Fruit fly (Drosophila melanogaster) whole organism, embryonic: Measurements from ENCODE around the gene CG6465.

Experiments used
- Ada2b ChIP-seq: fragments of 200-800 bp; sonication (Bioruptor generic); IDR thresholded peaks from 2 replicates; pipeline ENCODE4 v1.3.6; 2022; ENCODE audit warnings: missing biosample characterization, missing genetic modification characterization
- CG10321 ChIP-seq: fragments of 200-800 bp; sonication (Bioruptor generic); IDR thresholded peaks from 2 replicates; pipeline ENCODE4 v1.3.6; 2022; ENCODE audit warnings: missing biosample characterization, missing genetic modification characterization
- CG10366 ChIP-seq: fragments of 200-800 bp; sonication (Bioruptor generic); IDR thresholded peaks from 2 replicates; pipeline ENCODE4 v1.3.6; 2022; ENCODE audit warnings: missing biosample characterization, missing genetic modification characterization
- CG10462 ChIP-seq: fragments of 200-800 bp; sonication (Bioruptor generic); optimal IDR thresholded peaks from 2 replicates; lab custom pipeline; 2016; ENCODE audit warnings: missing biosample characterization, missing genetic modification characterization
- CG10565 ChIP-seq: fragments of 200-800 bp; sonication (Bioruptor generic); optimal IDR thresholded peaks from 3 replicates; lab custom pipeline; 2016; ENCODE audit warnings: missing biosample characterization, mild to moderate bottlenecking, missing genetic modification characterization
- CG12104 ChIP-seq: fragments of 200-800 bp; sonication (Bioruptor generic); optimal IDR thresholded peaks from 3 replicates; lab custom pipeline; 2016; ENCODE audit warnings: missing biosample characterization, missing genetic modification characterization
- CG12155 ChIP-seq: fragments of 200-800 bp; sonication (Bioruptor generic); optimal IDR thresholded peaks from 3 replicates; lab custom pipeline; 2016; ENCODE audit warnings: missing biosample characterization, missing genetic modification characterization
- CG18262 ChIP-seq: fragments of 200-800 bp; optimal IDR thresholded peaks from 3 replicates; lab custom pipeline; 2019; ENCODE audit warnings: missing biosample characterization, mild to moderate bottlenecking, missing genetic modification characterization, moderate library complexity
- CG2116 ChIP-seq: fragments of 200-800 bp; sonication (Bioruptor generic); optimal IDR thresholded peaks from 3 replicates; lab custom pipeline; 2018; ENCODE audit warnings: missing biosample characterization, mild to moderate bottlenecking, missing genetic modification characterization
- CG2678 ChIP-seq: fragments of 200-800 bp; sonication (Bioruptor generic); optimal IDR thresholded peaks from 3 replicates; lab custom pipeline; 2019; ENCODE audit warnings: missing biosample characterization, mild to moderate bottlenecking, missing genetic modification characterization, moderate library complexity
- CG34224 ChIP-seq: fragments of 200-800 bp; sonication (Bioruptor generic); IDR thresholded peaks from 3 replicates; pipeline ENCODE4 v1.3.6; 2022; ENCODE audit warnings: missing biosample characterization, missing genetic modification characterization; ENCODE audit not compliant: partially characterized antibody
- CG4424 ChIP-seq: fragments of 200-800 bp; sonication (Bioruptor generic); optimal IDR thresholded peaks from 3 replicates; lab custom pipeline; 2016; ENCODE audit warnings: missing biosample characterization, missing genetic modification characterization
- CG5180 ChIP-seq: fragments of 200-800 bp; sonication (Bioruptor generic); optimal IDR thresholded peaks from 3 replicates; lab custom pipeline; 2017; ENCODE audit warnings: missing biosample characterization, missing genetic modification characterization, mild to moderate bottlenecking, moderate library complexity, missing genetic modification reagents
- CG5245 ChIP-seq: fragments of 200-800 bp; sonication (Bioruptor generic); optimal IDR thresholded peaks from 3 replicates; lab custom pipeline; 2016; ENCODE audit warnings: missing biosample characterization, missing genetic modification characterization
- CG6254 ChIP-seq: fragments of 200-800 bp; sonication (Bioruptor generic); optimal IDR thresholded peaks from 3 replicates; lab custom pipeline; 2017; ENCODE audit warnings: mild to moderate bottlenecking, missing biosample characterization, missing genetic modification reagents, missing genetic modification characterization
- CG6854 ChIP-seq: fragments of 200-800 bp; sonication (Bioruptor generic); optimal IDR thresholded peaks from 3 replicates; lab custom pipeline; 2017; ENCODE audit warnings: missing biosample characterization, mild to moderate bottlenecking, missing genetic modification characterization
- CG8359 ChIP-seq: fragments of 200-800 bp; sonication (Bioruptor generic); optimal IDR thresholded peaks from 2 replicates; lab custom pipeline; 2017; ENCODE audit warnings: missing biosample characterization, mild to moderate bottlenecking, missing genetic modification characterization, borderline replicate concordance
- CG8765 ChIP-seq: fragments of 200-800 bp; sonication (Bioruptor generic); IDR thresholded peaks from 2 replicates; pipeline ENCODE4 v1.3.6; 2022; ENCODE audit warnings: missing biosample characterization, missing genetic modification characterization
- CG9797 ChIP-seq: fragments of 200-800 bp; sonication (Bioruptor generic); optimal IDR thresholded peaks from 3 replicates; lab custom pipeline; 2018; ENCODE audit warnings: missing biosample characterization, mild to moderate bottlenecking, missing genetic modification characterization
- HmgD ChIP-seq: fragments of 200-800 bp; sonication (Bioruptor generic); optimal IDR thresholded peaks from 3 replicates; lab custom pipeline; 2016; ENCODE audit warnings: missing biosample characterization, missing genetic modification characterization
- HmgZ ChIP-seq: fragments of 200-800 bp; sonication (Bioruptor generic); optimal IDR thresholded peaks from 2 replicates; lab custom pipeline; 2018; ENCODE audit warnings: missing biosample characterization, mild to moderate bottlenecking, missing genetic modification characterization
- Hsf ChIP-seq: fragments of 200-800 bp; sonication (Bioruptor generic); optimal IDR thresholded peaks from 3 replicates; lab custom pipeline; 2016; ENCODE audit warnings: missing biosample characterization, missing genetic modification characterization
- Jarid2 ChIP-seq: fragments of 200-800 bp; sonication (Bioruptor generic); optimal IDR thresholded peaks from 3 replicates; lab custom pipeline; 2017; ENCODE audit warnings: mild to moderate bottlenecking, missing biosample characterization, missing genetic modification reagents, missing genetic modification characterization
- Max ChIP-seq: fragments of 200-800 bp; sonication (Bioruptor generic); optimal IDR thresholded peaks from 2 replicates; lab custom pipeline; 2016; ENCODE audit warnings: missing biosample characterization, mild to moderate bottlenecking, missing genetic modification characterization
- Opbp ChIP-seq: fragments of 200-800 bp; sonication (Bioruptor generic); IDR thresholded peaks from 3 replicates; pipeline ENCODE4 v1.3.6; 2022; ENCODE audit warnings: missing biosample characterization, missing genetic modification characterization; ENCODE audit not compliant: partially characterized antibody
- Rx ChIP-seq: fragments of 200-800 bp; sonication (Bioruptor generic); IDR thresholded peaks from 2 replicates; pipeline ENCODE4 v1.3.6; 2022; ENCODE audit warnings: missing biosample characterization, missing genetic modification characterization
- Taf1 ChIP-seq: fragments of 200-800 bp; sonication (Bioruptor generic); IDR thresholded peaks from 2 replicates; pipeline ENCODE4 v1.3.6; 2022; ENCODE audit warnings: missing biosample characterization, missing genetic modification characterization
- Xrp1 ChIP-seq: fragments of 200-800 bp; sonication (Bioruptor generic); IDR thresholded peaks from 2 replicates; pipeline ENCODE4 v1.3.6; 2022; ENCODE audit warnings: missing biosample characterization, missing genetic modification characterization
- ara ChIP-seq: fragments of 200-800 bp; sonication (Bioruptor generic); IDR thresholded peaks from 2 replicates; pipeline ENCODE4 v1.3.6; 2022; ENCODE audit warnings: missing biosample characterization, missing genetic modification characterization
- az2 ChIP-seq: fragments of 200-800 bp; sonication (Bioruptor generic); optimal IDR thresholded peaks from 3 replicates; lab custom pipeline; 2016; ENCODE audit warnings: missing biosample characterization, missing genetic modification characterization
- chn ChIP-seq: fragments of 200-800 bp; sonication (Bioruptor generic); optimal IDR thresholded peaks from 2 replicates; lab custom pipeline; 2016; ENCODE audit warnings: missing biosample characterization, missing genetic modification characterization
- dmrt99B ChIP-seq: fragments of 200-800 bp; sonication (Bioruptor generic); optimal IDR thresholded peaks from 2 replicates; lab custom pipeline; 2018; ENCODE audit warnings: missing biosample characterization, mild to moderate bottlenecking, missing genetic modification characterization, moderate library complexity
- dpn ChIP-seq, 2 experiments: fragments of 200-800 bp; sonication (Bioruptor generic); optimal IDR thresholded peaks; 3 replicates each; lab custom pipeline; 2016; ENCODE audit warnings: missing biosample characterization in 2 of 2, missing genetic modification characterization in 2 of 2
- ewg ChIP-seq: fragments of 200-800 bp; sonication (Bioruptor generic); optimal IDR thresholded peaks from 3 replicates; lab custom pipeline; 2017; ENCODE audit warnings: mild to moderate bottlenecking, missing biosample characterization, missing genetic modification reagents, missing genetic modification characterization
- fd96Cb ChIP-seq: fragments of 200-800 bp; sonication (Bioruptor generic); optimal IDR thresholded peaks from 2 replicates; lab custom pipeline; 2018; ENCODE audit warnings: missing biosample characterization, mild to moderate bottlenecking, missing genetic modification characterization, moderate library complexity
- ken ChIP-seq: fragments of 200-800 bp; sonication (Bioruptor generic); IDR thresholded peaks from 3 replicates; pipeline ENCODE4 v1.3.6; 2022; ENCODE audit warnings: missing biosample characterization, missing genetic modification characterization
- lilli ChIP-seq: fragments of 200-800 bp; sonication (Bioruptor generic); optimal IDR thresholded peaks from 3 replicates; lab custom pipeline; 2016; ENCODE audit warnings: missing biosample characterization, missing genetic modification characterization
- lmd ChIP-seq: fragments of 200-800 bp; sonication (Bioruptor generic); IDR thresholded peaks from 2 replicates; pipeline ENCODE4 v1.3.6; 2022; ENCODE audit warnings: missing biosample characterization, missing genetic modification characterization
- lov ChIP-seq, 2 experiments: fragments of 200-800 bp in 1 of 2; fragments of >200 bp in 1 of 2; sonication (Bioruptor generic) in 1 of 2; IDR thresholded peaks in 1 of 2; optimal IDR thresholded peaks in 1 of 2; 2 replicates in 1 of 2; 3 replicates in 1 of 2; pipeline versions ENCODE4 v1.3.6 to Lab custom; 2017 to 2022; ENCODE audit warnings: missing biosample characterization in 1 of 2, missing genetic modification characterization in 1 of 2
- otp ChIP-seq: fragments of 200-800 bp; sonication (Bioruptor generic); IDR thresholded peaks from 3 replicates; pipeline ENCODE4, ENCODE4 v1.3.6; 2022; ENCODE audit warnings: missing biosample characterization, missing genetic modification characterization
- prd ChIP-seq, 3 experiments: fragments of >200 bp in 2 of 3; fragments of 200-800 bp in 1 of 3; sonication (Bioruptor generic) in 1 of 3; optimal IDR thresholded peaks in 2 of 3; IDR thresholded peaks in 1 of 3; 2 replicates in 2 of 3; 3 replicates in 1 of 3; pipeline versions ENCODE4 v1.3.6 to Lab custom; 2017 to 2022; ENCODE audit warnings: missing biosample characterization in 1 of 3, missing genetic modification characterization in 1 of 3
- ro ChIP-seq: fragments of 200-800 bp; sonication (Bioruptor generic); IDR thresholded peaks from 2 replicates; pipeline ENCODE4 v1.3.6; 2022; ENCODE audit warnings: missing biosample characterization, missing genetic modification characterization
- sc ChIP-seq, 3 experiments: fragments of >200 bp in 2 of 3; fragments of 200-800 bp in 1 of 3; sonication (Bioruptor generic) in 1 of 3; optimal IDR thresholded peaks; 2 replicates in 2 of 3; 3 replicates in 1 of 3; lab custom pipeline; 2017; ENCODE audit warnings: mild to moderate bottlenecking in 1 of 3, missing biosample characterization in 1 of 3, missing genetic modification characterization in 1 of 3, missing genetic modification reagents in 1 of 3
- seq ChIP-seq: fragments of 200-800 bp; sonication (Bioruptor generic); IDR thresholded peaks from 2 replicates; pipeline ENCODE4 v1.3.6; 2022; ENCODE audit warnings: missing biosample characterization, missing genetic modification characterization
- so ChIP-seq: fragments of 200-800 bp; sonication (Bioruptor generic); IDR thresholded peaks from 3 replicates; pipeline ENCODE4 v1.3.6; 2022; ENCODE audit warnings: missing biosample characterization, missing genetic modification characterization
- tgo ChIP-seq: fragments of 200-800 bp; sonication (Bioruptor generic); IDR thresholded peaks from 3 replicates; pipeline ENCODE4 v1.3.6; 2022; ENCODE audit warnings: missing biosample characterization, missing genetic modification characterization
- unc-4 ChIP-seq: fragments of 200-800 bp; sonication (Bioruptor generic); IDR thresholded peaks from 2 replicates; pipeline ENCODE4 v1.3.6; 2022; ENCODE audit warnings: missing biosample characterization, missing genetic modification characterization; ENCODE audit not compliant: partially characterized antibody
- unpg ChIP-seq: fragments of 200-800 bp; sonication (Bioruptor generic); optimal IDR thresholded peaks from 3 replicates; lab custom pipeline; 2018; ENCODE audit warnings: missing biosample characterization, mild to moderate bottlenecking, missing genetic modification characterization, moderate library complexity

CG6465 gene

dm6 chr3R:10628234-10628633 lies 48.8 kb downstream of the CG6465 start (continued):
- TF ChIP-seq Opbp (GFP tag; lab: Robert Waterston, UW) (no peak), CG10565 (GFP tag; lab: Kevin White, UChicago) (no peak), CG5245 (GFP tag; lab: Kevin White, UChicago) (peak; percentile 21), CG10462 (GFP tag; lab: Kevin White, UChicago) (peak; percentile 28), so (GFP tag; lab: Robert Waterston, UW) (0 out of 3 replicates have a peak, but pooled peaks have one; percentile 30), lmd (peak; percentile 57; the same call in 1 of the 2 replicates), fd96Cb (tag; lab: Kevin White, UChicago) (peak; percentile 56), CG10321 (GFP tag; lab: Robert Waterston, UW) (no peak), CG2678 (tag; lab: Kevin White, UChicago) (peak; percentile 4), otp (GFP tag; lab: Robert Waterston, UW) (peak; percentile 60; the same call in 2 of the 3 replicates), unc-4 (GFP tag; lab: Robert Waterston, UW) (no peak), Hsf (peak; percentile 43), Ada2b (GFP tag; lab: Robert Waterston, UW) (peak; percentile 62), CG18262 (tag; lab: Kevin White, UChicago) (peak; percentile 74), prd (optimal IDR thresholded peaks at IDR 0.05; lab: Kevin White, UChicago) (no peak), prd (GFP tag; IDR thresholded peaks at IDR 0.05; lab: Robert Waterston, UW) (peak; percentile 84; the same call in 2 of the 3 replicates), CG8765 (peak; percentile 30; the same call in 1 of the 2 replicates), CG2116 (GFP tag; lab: Kevin White, UChicago) (peak; percentile 7), CG8359 (GFP tag; lab: Kevin White, UChicago) (peak; percentile 8), seq (GFP tag; lab: Robert Waterston, UW) (0 out of 2 replicates have a peak, but pooled peaks have one; percentile 34), chn (GFP tag; lab: Kevin White, UChicago) (peak; percentile 17), HmgD (no peak), CG10366 (peak; percentile 46; the same call in 1 of the 2 replicates), CG12155 (peak; percentile 15), CG12104 (GFP tag; lab: Kevin White, UChicago) (no peak), Taf1 (GFP tag; lab: Robert Waterston, UW) (no peak), sc (optimal IDR thresholded peaks at IDR 0.05; lab: Kevin White, UChicago) (no peak), sc (GFP tag; optimal IDR thresholded peaks at IDR 0.05; lab: Kevin White, UChicago) (no peak), HmgZ (tag; lab: Kevin White, UChicago) (no peak), CG6854 (GFP tag; lab: Kevin White, UChicago) (no peak), unpg (GFP tag; lab: Kevin White, UChicago) (peak; percentile 50), Rx (GFP tag; lab: Robert Waterston, UW) (no peak), lov (optimal IDR thresholded peaks at IDR 0.05; lab: Kevin White, UChicago) (no peak), lov (GFP tag; IDR thresholded peaks at IDR 0.05; lab: Robert Waterston, UW) (0 out of 3 replicates have a peak, but pooled peaks have one; percentile 17), CG4424 (GFP tag; lab: Kevin White, UChicago) (peak; percentile 60), CG6254 (peak; percentile 28), az2 (GFP tag; lab: Kevin White, UChicago) (peak; percentile 47), ken (GFP tag; lab: Robert Waterston, UW) (no peak), CG5180 (no peak), dmrt99B (peak; percentile 52), CG34224 (GFP tag; lab: Robert Waterston, UW) (no peak), tgo (GFP tag; lab: Robert Waterston, UW) (peak; percentile 44; the same call in 2 of the 3 replicates), CG9797 (GFP tag; lab: Kevin White, UChicago) (no peak), lilli (GFP tag; lab: Kevin White, UChicago) (peak; percentile 23), dpn (GFP tag; optimal IDR thresholded peaks at IDR 0.05; lab: Kevin White, UChicago) (peak; percentile 14 to 46), Xrp1 (GFP tag; lab: Robert Waterston, UW) (peak; percentile 83), ro (GFP tag; lab: Robert Waterston, UW) (peak; percentile 28; the same call in 1 of the 2 replicates), ewg (GFP tag; lab: Kevin White, UChicago) (no peak), Max (GFP tag; lab: Kevin White, UChicago) (peak; percentile 1), Jarid2 (GFP tag; lab: Kevin White, UChicago) (no peak), ara (GFP tag; lab: Robert Waterston, UW) (peak; percentile 60; the same call in 1 of the 2 replicates)
